Worm (Caenorhabditis elegans): ENCODE measurements around the gene ddl-2.

DNA sequence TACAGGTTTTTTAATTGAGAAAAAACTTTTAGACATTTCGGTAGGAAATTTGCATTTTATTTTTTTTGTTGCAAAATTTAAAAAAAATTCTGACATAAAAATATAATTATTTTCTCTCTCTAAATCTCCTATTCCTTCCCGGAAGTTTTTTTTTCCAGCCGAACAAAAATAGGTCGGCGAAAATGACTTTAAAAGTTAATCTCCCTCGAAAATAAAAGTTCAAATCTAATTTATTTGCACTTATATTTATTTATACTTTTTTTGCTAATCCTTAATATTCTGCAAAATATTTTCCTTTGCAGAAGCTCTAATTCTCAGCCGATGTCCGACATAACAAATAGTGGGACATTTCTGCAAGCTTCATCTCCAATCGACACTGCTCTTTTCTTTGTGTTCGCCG is 45.9 kb downstream of the ddl-2 start, which contains the start of gene F45H10.5:
- TF ChIP-seq flt-1 (GFP tag; IDR thresholded peaks at IDR 0.05) (no peak), ref-1 (GFP tag; conservative IDR thresholded peaks at IDR 0.05) (no peak), cog-1 (tag; optimal IDR thresholded peaks at IDR 0.05) (no peak)
